Fruit fly (Drosophila melanogaster): Measurements from ENCODE around the gene PolA2.

Gene PolA2

dm6 chr3R:27238438-27239301, at the start of gene PolA2, which contains the start of gene CG31064:
PolA2 (plus strand) TSS chr3R:27239163.
CG31064 (minus strand) TSS chr3R:27239085.
- TF ChIP-seq noc (tag; optimal IDR thresholded peaks at IDR 0.05), result no peak

DNA sequence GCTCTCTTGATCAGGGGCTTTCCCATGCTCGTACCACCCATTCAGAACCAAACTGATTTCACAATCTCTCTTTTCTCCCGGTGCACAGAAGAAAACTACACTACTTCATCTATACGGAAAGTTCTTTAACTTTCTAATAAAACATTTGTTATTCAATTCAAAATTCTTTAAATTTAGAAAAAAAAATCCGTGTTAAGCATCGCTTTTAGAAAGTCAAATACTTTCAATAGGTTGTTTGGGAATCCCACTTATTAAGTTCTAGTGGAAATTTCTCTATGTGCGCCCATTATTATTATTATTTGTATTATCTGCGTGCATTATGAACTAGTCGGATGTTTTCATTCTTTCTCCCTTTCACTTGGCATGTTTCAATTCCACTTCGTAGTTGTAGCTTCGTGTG, 45.9 kb upstream of the PolA2 start:
- TF ChIP-seq noc (tag; optimal IDR thresholded peaks at IDR 0.05), result no peak

DNA sequence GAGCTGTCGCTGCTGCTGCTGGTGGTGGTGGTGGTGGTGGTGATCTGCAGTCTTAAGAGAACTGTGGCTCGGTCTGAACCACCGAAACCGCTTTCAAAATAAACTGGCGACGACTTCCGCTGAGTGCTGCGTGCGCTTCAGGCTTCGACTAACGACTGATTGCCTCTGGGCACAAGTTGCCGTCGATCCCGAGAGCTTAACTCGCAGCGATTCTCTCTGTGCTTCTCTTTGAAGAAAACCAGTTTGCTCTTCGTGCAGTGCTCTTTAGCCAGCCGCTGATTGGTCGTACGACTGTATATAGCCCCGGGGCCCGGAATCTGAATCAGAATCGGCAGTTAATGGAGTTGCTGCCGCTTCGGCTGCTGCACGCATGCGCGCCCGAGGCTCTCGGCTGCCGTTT, 44.9 kb upstream of the PolA2 start, which contains the start of gene Ser:
Gene Ser (minus strand): TSS at position 162 of the 400 bp plus-strand sequence.
- TF ChIP-seq noc (tag; optimal IDR thresholded peaks at IDR 0.05), result no peak

dm6 chr3R:27196866-27197265, 42.1 kb upstream of the PolA2 start:
- TF ChIP-seq noc (tag; optimal IDR thresholded peaks at IDR 0.05), result no peak

- no peak for TF ChIP-seq noc (tag; optimal IDR thresholded peaks at IDR 0.05)
Observed at dm6 chr3R:27197581-27197980, 41.4 kb upstream of the PolA2 start.

- no peak for TF ChIP-seq noc (tag; optimal IDR thresholded peaks at IDR 0.05)
Observed at dm6 chr3R:27198883-27199780, 39.8 kb upstream of the PolA2 start.

- no peak for TF ChIP-seq noc (tag; optimal IDR thresholded peaks at IDR 0.05)
Observed at dm6 chr3R:27201538-27202281, 37.3 kb upstream of the PolA2 start.

DNA sequence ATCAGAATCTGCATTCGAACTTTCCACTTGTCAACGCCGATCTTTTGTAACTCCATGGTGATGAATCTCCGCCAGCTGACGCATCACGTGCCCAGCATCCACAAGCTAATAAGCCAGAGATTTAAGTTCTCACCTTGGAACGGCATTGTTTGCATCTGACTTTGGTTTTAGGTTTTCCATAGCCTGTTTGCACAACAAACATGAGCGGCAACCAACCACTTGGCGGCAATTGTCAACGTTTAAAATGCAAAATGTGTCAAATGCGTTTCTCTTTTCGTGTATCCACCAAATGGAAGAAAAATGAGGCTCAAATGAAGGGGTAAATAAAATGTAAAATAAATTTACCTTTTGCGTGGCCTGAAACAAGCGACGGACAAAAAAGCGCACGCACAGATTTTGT, 36.6 kb upstream of the PolA2 start:
- TF ChIP-seq noc (tag; optimal IDR thresholded peaks at IDR 0.05), result no peak

DNA sequence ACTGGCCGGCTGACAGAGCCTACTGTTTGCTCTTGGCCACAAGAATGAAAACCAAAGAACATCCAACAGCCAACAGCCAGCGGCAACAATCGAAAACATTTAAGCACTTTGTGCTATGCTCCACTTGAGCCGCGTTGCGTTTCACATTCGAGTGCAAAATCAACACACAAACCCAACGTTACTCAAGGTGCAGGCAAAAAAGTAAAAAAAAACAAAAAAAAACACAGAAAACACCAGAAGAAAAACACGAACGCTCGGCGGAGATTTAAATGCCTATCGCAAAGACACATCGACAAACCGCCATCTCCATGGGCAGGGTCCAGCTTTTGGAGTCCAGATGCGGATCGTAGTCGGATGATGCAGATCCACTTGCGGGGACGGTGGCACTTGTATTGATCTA, 35.1 kb upstream of the PolA2 start:
- no peak for TF ChIP-seq noc (tag; optimal IDR thresholded peaks at IDR 0.05)

dm6 chr3R:27204694-27205414, 34.1 kb upstream of the PolA2 start:
- peak; percentile 50 for TF ChIP-seq noc (tag; optimal IDR thresholded peaks at IDR 0.05)

DNA sequence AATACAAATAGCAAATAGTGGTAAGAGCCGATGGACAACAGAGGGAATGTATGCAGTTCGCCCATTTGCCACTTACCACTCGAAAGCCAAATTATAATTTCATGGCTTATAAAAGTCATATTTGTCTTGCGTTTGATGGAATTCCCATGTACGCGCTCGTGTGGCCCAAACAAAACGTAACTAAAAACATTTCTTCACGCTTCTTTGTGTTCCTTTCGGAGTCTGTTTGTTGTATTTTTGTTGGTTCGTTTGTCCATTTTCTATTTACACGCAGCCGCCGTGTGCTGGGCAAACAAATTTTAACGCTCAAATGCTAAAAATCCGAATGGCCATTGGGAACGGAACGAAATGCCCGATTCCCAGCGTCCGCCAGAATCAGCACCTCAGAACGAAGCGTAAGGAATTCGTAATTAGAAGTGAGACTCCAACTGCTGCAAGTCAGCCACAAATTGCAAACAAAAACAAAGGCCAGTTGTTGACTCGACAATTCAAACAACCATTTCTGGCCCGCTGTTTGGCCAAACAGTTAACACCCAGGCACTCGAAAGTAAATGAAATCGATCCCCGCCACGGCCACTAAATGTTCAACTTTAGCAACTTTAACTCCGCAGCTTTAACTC, 30.1 kb upstream of the PolA2 start:
- no peak for TF ChIP-seq noc (tag; optimal IDR thresholded peaks at IDR 0.05)

DNA sequence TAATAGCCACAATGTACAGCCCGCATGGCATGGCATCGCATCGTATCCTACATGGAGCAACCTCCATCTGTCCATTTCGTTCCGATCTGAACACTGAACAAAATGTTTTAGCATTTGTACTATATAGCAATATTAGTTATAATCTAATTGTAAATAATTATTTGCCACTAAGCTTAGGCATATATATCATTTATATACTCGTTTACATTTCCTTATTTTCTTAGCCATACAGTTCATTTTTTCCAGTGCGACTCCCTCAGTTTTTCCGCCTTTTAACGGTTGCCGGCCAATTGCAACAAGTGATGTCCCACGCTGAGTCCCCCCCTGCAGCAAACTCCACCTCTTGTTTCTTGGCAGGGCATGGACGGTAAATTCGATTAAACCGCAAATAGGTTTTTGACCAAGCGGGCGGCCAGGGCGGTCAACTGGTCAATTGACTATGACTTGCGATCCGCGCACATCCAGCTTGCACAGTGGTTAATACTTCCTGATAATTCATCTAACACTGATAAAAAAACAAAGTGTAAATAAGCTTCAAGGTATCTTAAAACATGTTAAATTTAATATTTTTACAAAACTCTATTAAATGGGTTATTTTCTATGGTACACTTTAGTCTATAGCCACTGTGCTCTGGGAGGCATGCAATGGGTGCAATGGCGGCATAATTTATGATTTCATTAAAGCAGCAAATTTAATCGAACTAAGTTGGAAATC, 29.2 kb upstream of the PolA2 start:
- TF ChIP-seq noc (tag; optimal IDR thresholded peaks at IDR 0.05), result no peak

DNA sequence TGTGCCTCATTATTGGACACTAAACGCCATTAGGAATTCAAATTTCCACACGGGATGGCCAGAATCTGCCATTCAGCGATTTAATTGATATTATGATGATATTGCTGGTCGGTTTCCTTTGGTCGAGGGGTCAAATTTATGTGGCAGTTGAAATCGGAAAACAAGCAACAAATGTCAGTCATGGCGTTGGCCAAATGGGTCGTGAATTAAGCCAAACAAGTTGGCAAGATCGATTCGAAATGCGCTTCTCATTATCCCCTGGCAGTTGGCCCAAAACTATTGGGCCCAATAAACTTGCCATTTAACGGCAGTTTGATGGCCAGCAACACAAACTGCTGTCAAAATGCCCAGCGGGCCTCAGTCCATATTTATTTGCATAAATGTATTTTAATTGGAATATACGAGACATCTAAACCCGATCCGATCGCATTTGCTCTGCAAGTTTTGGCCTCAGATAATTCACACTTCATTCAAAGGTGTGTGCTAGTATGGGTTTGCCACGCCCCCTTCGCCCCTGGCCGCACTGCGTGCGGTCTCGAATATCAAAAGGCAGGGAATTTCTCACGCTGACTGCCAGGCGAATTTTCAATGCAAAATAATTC, 25.9 kb upstream of the PolA2 start:
- TF ChIP-seq noc (tag; optimal IDR thresholded peaks at IDR 0.05), result peak; percentile 24

dm6 chr3R:27214949-27215348, 24.0 kb upstream of the PolA2 start:
- TF ChIP-seq noc (tag; optimal IDR thresholded peaks at IDR 0.05), result no peak

Measured in whole organism, larva.